Worm (Caenorhabditis elegans) whole organism, L1 larva: ENCODE measurements around the gene cutl-11.

Experiments used
- alr-1 ChIP-seq: fragments of 200-800 bp; sonication (Bioruptor generic); optimal IDR thresholded peaks from 2 replicates; lab custom pipeline; 2018; ENCODE audit warnings: borderline replicate concordance, mild to moderate bottlenecking, missing genetic modification characterization, missing compliant biosample characterization
- ama-1 ChIP-seq: fragments of 150-350 bp; optimal IDR thresholded peaks from 2 replicates; lab custom pipeline; 2014
- ceh-8 ChIP-seq: fragments of 200-800 bp; sonication (Bioruptor generic); optimal IDR thresholded peaks from 2 replicates; lab custom pipeline; 2018; ENCODE audit warnings: mild to moderate bottlenecking, missing genetic modification characterization, moderate library complexity, missing compliant biosample characterization
- ceh-82 ChIP-seq, 3 experiments: fragments of 150-350 bp in 1 of 3; sonication (generic microtip) in 2 of 3; optimal IDR thresholded peaks; 2 replicates each; lab custom pipeline; 2014 to 2017; ENCODE audit warnings: missing biosample characterization in 3 of 3, missing genetic modification characterization in 3 of 3
- dpl-1 ChIP-seq, 3 experiments: fragments of 150-350 bp in 2 of 3; sonication (generic microtip) in 1 of 3; optimal IDR thresholded peaks; 2 replicates each; lab custom pipeline; 2014 to 2017; ENCODE audit warnings: missing biosample characterization in 3 of 3, missing genetic modification characterization in 3 of 3, missing genetic modification reagents in 3 of 3
- dsc-1 ChIP-seq: sonication (generic microtip); optimal IDR thresholded peaks from 2 replicates; lab custom pipeline; 2016; ENCODE audit warnings: mild to moderate bottlenecking, missing genetic modification characterization, missing compliant biosample characterization
- efl-1 ChIP-seq, 4 experiments: fragments of 150-350 bp; optimal IDR thresholded peaks in 3 of 4; peaks in 1 of 4; 1 replicate in 1 of 4; 2 replicates in 3 of 4; lab custom pipeline; 2014; ENCODE audit warnings: missing biosample characterization in 2 of 4, missing genetic modification characterization in 2 of 4, missing genetic modification reagents in 2 of 4
- efl-3 ChIP-seq: fragments of 200-800 bp; sonication (Bioruptor generic); optimal IDR thresholded peaks from 2 replicates; lab custom pipeline; 2018; ENCODE audit warnings: mild to moderate bottlenecking, missing genetic modification characterization, missing compliant biosample characterization
- egl-13 ChIP-seq: sonication (generic microtip); optimal IDR thresholded peaks from 2 replicates; lab custom pipeline; 2016; ENCODE audit warnings: missing genotype, missing genetic modification reagents, missing genetic modification characterization, missing compliant biosample characterization
- egl-27 ChIP-seq, 2 experiments: fragments of 150-350 bp in 1 of 2; sonication (generic microtip); optimal IDR thresholded peaks; 3 replicates each; lab custom pipeline; 2017 to 2018; ENCODE audit warnings: missing biosample characterization in 2 of 2, missing genetic modification characterization in 2 of 2, missing genetic modification reagents in 2 of 2
- elt-3 ChIP-seq, 6 experiments: fragments of 150-350 bp in 1 of 6; sonication (generic microtip); optimal IDR thresholded peaks; 2 replicates each; lab custom pipeline; 2017 to 2018; ENCODE audit warnings: missing biosample characterization in 6 of 6, missing genetic modification characterization in 6 of 6, inconsistent platforms in 1 of 6
- fkh-8 ChIP-seq: sonication (generic microtip); optimal IDR thresholded peaks from 2 replicates; lab custom pipeline; 2016; ENCODE audit warnings: mild to moderate bottlenecking, missing genetic modification characterization, missing compliant biosample characterization
- grh-1 ChIP-seq: fragments of 200-800 bp; sonication (Bioruptor generic); IDR thresholded peaks from 2 replicates; pipeline ENCODE4 v1.3.6; 2022; ENCODE audit warnings: missing genetic modification reagents, missing genetic modification characterization, missing compliant biosample characterization
- hlh-17 ChIP-seq: fragments of 200-800 bp; sonication (Bioruptor generic); optimal IDR thresholded peaks from 2 replicates; lab custom pipeline; 2018; ENCODE audit warnings: missing genetic modification characterization, mild to moderate bottlenecking, missing compliant biosample characterization, moderate library complexity, borderline replicate concordance
- hlh-4 ChIP-seq: sonication (generic microtip); optimal IDR thresholded peaks from 2 replicates; lab custom pipeline; 2016; ENCODE audit warnings: mild to moderate bottlenecking, missing genetic modification characterization, missing compliant biosample characterization
- isw-1 ChIP-seq: fragments of 200-800 bp; sonication (Bioruptor generic); IDR thresholded peaks from 2 replicates; pipeline ENCODE4 v1.3.6; 2022; ENCODE audit warnings: missing genetic modification characterization, missing compliant biosample characterization
- jun-1 ChIP-seq: fragments of 150-350 bp; optimal IDR thresholded peaks from 2 replicates; lab custom pipeline; 2014; ENCODE audit warnings: missing biosample characterization, missing genetic modification reagents, missing genetic modification characterization
- lin-14 ChIP-seq: fragments of 200-800 bp; sonication (Bioruptor generic); optimal IDR thresholded peaks from 2 replicates; lab custom pipeline; 2018; ENCODE audit warnings: mild to moderate bottlenecking, missing genetic modification characterization, moderate library complexity, missing compliant biosample characterization
- lir-3 ChIP-seq: sonication (generic microtip); optimal IDR thresholded peaks from 2 replicates; lab custom pipeline; 2016; ENCODE audit warnings: mild to moderate bottlenecking, missing genetic modification characterization, moderate library complexity, missing compliant biosample characterization; ENCODE audit not compliant: poor library complexity
- lsy-2 ChIP-seq, 2 experiments: fragments of 150-350 bp; optimal IDR thresholded peaks; 2 replicates each; lab custom pipeline; 2014; ENCODE audit warnings: missing biosample characterization in 2 of 2, missing genetic modification characterization in 2 of 2
- mdl-1 ChIP-seq, 2 experiments: fragments of 150-350 bp; optimal IDR thresholded peaks; 2 replicates each; lab custom pipeline; 2014 to 2017; ENCODE audit warnings: missing biosample characterization in 2 of 2, missing genetic modification characterization in 2 of 2, inconsistent platforms in 1 of 2
- nhr-12 ChIP-seq: sonication (generic microtip); optimal IDR thresholded peaks from 2 replicates; lab custom pipeline; 2017; ENCODE audit warnings: missing biosample characterization, missing genetic modification characterization
- nhr-20 ChIP-seq: sonication (generic microtip); optimal IDR thresholded peaks from 2 replicates; lab custom pipeline; 2016; ENCODE audit warnings: mild to moderate bottlenecking, missing genetic modification characterization, missing compliant biosample characterization
- nhr-237 ChIP-seq: fragments of 150-350 bp; optimal IDR thresholded peaks from 2 replicates; lab custom pipeline; 2014; ENCODE audit warnings: missing biosample characterization, missing genetic modification characterization
- nhr-28 ChIP-seq: fragments of 150-350 bp; optimal IDR thresholded peaks from 2 replicates; lab custom pipeline; 2014; ENCODE audit warnings: missing biosample characterization, missing genetic modification characterization
- nhr-77 ChIP-seq: fragments of 150-350 bp; optimal IDR thresholded peaks from 2 replicates; lab custom pipeline; 2014; ENCODE audit warnings: missing biosample characterization, missing genetic modification characterization
- nhr-90 ChIP-seq: sonication (generic microtip); optimal IDR thresholded peaks from 2 replicates; lab custom pipeline; 2016; ENCODE audit warnings: mild to moderate bottlenecking, missing genetic modification characterization, missing compliant biosample characterization; ENCODE audit not compliant: poor library complexity
- pag-3 ChIP-seq: sonication (generic microtip); optimal IDR thresholded peaks from 2 replicates; lab custom pipeline; 2017; ENCODE audit warnings: missing genetic modification characterization, mild to moderate bottlenecking, missing compliant biosample characterization, antibody characterized with exemption, borderline replicate concordance; ENCODE audit not compliant: insufficient read depth
- rnt-1 ChIP-seq: sonication (generic microtip); optimal IDR thresholded peaks from 2 replicates; lab custom pipeline; 2016; ENCODE audit warnings: mild to moderate bottlenecking, missing genetic modification characterization, moderate library complexity, missing compliant biosample characterization
- snpc-4 ChIP-seq: fragments of 150-350 bp; optimal IDR thresholded peaks from 2 replicates; lab custom pipeline; 2014; ENCODE audit warnings: missing biosample characterization, missing genetic modification characterization
- sox-4 ChIP-seq: sonication (generic microtip); optimal IDR thresholded peaks from 2 replicates; lab custom pipeline; 2016; ENCODE audit warnings: missing genetic modification characterization, missing compliant biosample characterization
- sup-37 ChIP-seq: fragments of 200-800 bp; sonication (Bioruptor generic); optimal IDR thresholded peaks from 2 replicates; lab custom pipeline; 2018; ENCODE audit warnings: mild to moderate bottlenecking, missing genetic modification characterization, missing compliant biosample characterization
- tbx-2 ChIP-seq: sonication (generic microtip); optimal IDR thresholded peaks from 2 replicates; lab custom pipeline; 2016; ENCODE audit warnings: missing genetic modification characterization, missing compliant biosample characterization
- unc-130 ChIP-seq: fragments of 150-350 bp; optimal IDR thresholded peaks from 2 replicates; lab custom pipeline; 2017; ENCODE audit warnings: missing biosample characterization, missing genetic modification characterization, inconsistent platforms
- unc-30 ChIP-seq: sonication (generic microtip); optimal IDR thresholded peaks from 2 replicates; lab custom pipeline; 2017; ENCODE audit warnings: missing biosample characterization, missing genetic modification characterization
- unc-62 ChIP-seq: fragments of 150-350 bp; optimal IDR thresholded peaks from 2 replicates; lab custom pipeline; 2014; ENCODE audit warnings: missing biosample characterization, missing genetic modification reagents, missing genetic modification characterization
- unc-86 ChIP-seq: sonication (generic microtip); optimal IDR thresholded peaks from 2 replicates; lab custom pipeline; 2016; ENCODE audit warnings: missing genetic modification characterization, missing compliant biosample characterization
- ztf-11 ChIP-seq, 2 experiments: sonication (generic microtip); optimal IDR thresholded peaks; 2 replicates each; lab custom pipeline; 2016 to 2017; ENCODE audit warnings: missing genetic modification characterization in 2 of 2, missing biosample characterization in 1 of 2, missing compliant biosample characterization in 1 of 2

The cutl-11 gene

ce11 chrX:11617387-11617786, 33.3 kb downstream of the cutl-11 start, which contains the start of gene F52D10.4:
Gene F52D10.4 (plus strand): TSS chrX:11617470.
- TF ChIP-seq nhr-28 (tag; lab: Kevin White, UChicago) (no peak), efl-1 (optimal IDR thresholded peaks at IDR 0.05; lab: Kevin White, UChicago) (no peak), efl-1 (GFP tag; optimal IDR thresholded peaks at IDR 0.05 in 1 of 2; lab: Kevin White, UChicago) (peak in 1 of 2 experiments; percentile 57)

- TF ChIP-seq nhr-12 (tag; lab: Kevin White, UChicago) (no peak), mdl-1 (tag; optimal IDR thresholded peaks at IDR 0.05; lab: Kevin White, UChicago) (no peak), lir-3 (no peak), ztf-11 (tag; optimal IDR thresholded peaks at IDR 0.05; lab: Kevin White, UChicago) (no peak), dpl-1 (GFP tag; optimal IDR thresholded peaks at IDR 0.05; lab: Kevin White, UChicago) (no peak), lin-14 (GFP tag; lab: Kevin White, UChicago) (peak; percentile 36), unc-30 (tag; lab: Kevin White, UChicago) (no peak), efl-1 (optimal IDR thresholded peaks at IDR 0.05; lab: Kevin White, UChicago) (no peak), efl-1 (GFP tag; optimal IDR thresholded peaks at IDR 0.05 in 1 of 2; lab: Kevin White, UChicago) (peak in 1 of 2 experiments; percentile 44), rnt-1 (tag; lab: Kevin White, UChicago) (no peak), grh-1 (no peak), pag-3 (tag; lab: Kevin White, UChicago) (no peak), hlh-17 (GFP tag; lab: Kevin White, UChicago) (no peak), dsc-1 (tag; lab: Kevin White, UChicago) (peak; percentile 78)
Measured at ce11 chrX:11608110-11608759, 42.4 kb downstream of the cutl-11 start.

ce11 chrX:11607500-11607823, 43.2 kb downstream of the cutl-11 start:
- TF ChIP-seq egl-13 (tag; lab: Kevin White, UChicago) (peak; percentile 43), fkh-8 (tag; lab: Kevin White, UChicago) (peak; percentile 77), nhr-237 (tag; lab: Kevin White, UChicago) (no peak), jun-1 (tag; lab: Kevin White, UChicago) (no peak), isw-1 (GFP tag; lab: Robert Waterston, UW) (no peak), snpc-4 (tag; lab: Kevin White, UChicago) (no peak), dsc-1 (tag; lab: Kevin White, UChicago) (peak; percentile 27), unc-62 (GFP tag; lab: Kevin White, UChicago) (no peak), nhr-90 (tag; lab: Kevin White, UChicago) (no peak), nhr-20 (tag; lab: Kevin White, UChicago) (no peak), lin-14 (GFP tag; lab: Kevin White, UChicago) (no peak), ama-1 (lab: Kevin White, UChicago) (no peak), nhr-77 (tag; lab: Kevin White, UChicago) (no peak), hlh-17 (GFP tag; lab: Kevin White, UChicago) (no peak), sup-37 (no peak), hlh-4 (tag; lab: Kevin White, UChicago) (no peak), tbx-2 (no peak), sox-4 (tag; lab: Kevin White, UChicago) (peak; percentile 38), alr-1 (tag; lab: Kevin White, UChicago) (no peak), unc-86 (tag; lab: Kevin White, UChicago) (peak; percentile 70), efl-3 (no peak), unc-130 (tag; lab: Kevin White, UChicago) (no peak), ceh-8 (GFP tag; lab: Kevin White, UChicago) (no peak), egl-27 (tag; optimal IDR thresholded peaks at IDR 0.05; lab: Kevin White, UChicago) (no peak), lsy-2 (tag; optimal IDR thresholded peaks at IDR 0.05; lab: Kevin White, UChicago) (peak in 1 of 2 experiments; percentile 13), elt-3 (tag; optimal IDR thresholded peaks at IDR 0.05; lab: Kevin White, UChicago) (no peak), ceh-82 (tag; optimal IDR thresholded peaks at IDR 0.05; lab: Kevin White, UChicago) (no peak)
